Worm (Caenorhabditis elegans) whole organism, mixed stage, embryonic: ENCODE measurements around the gene slc-5A12.

Source experiments
- M03D4.4 ChIP-seq: sonication (generic microtip); optimal IDR thresholded peaks from 2 replicates; lab custom pipeline; 2017; ENCODE audit warnings: mild to moderate bottlenecking, missing genetic modification characterization, missing compliant biosample characterization
- bed-3 ChIP-seq: fragments of 200-800 bp; sonication (Bioruptor generic); optimal IDR thresholded peaks from 3 replicates; lab custom pipeline; 2018; ENCODE audit warnings: mild to moderate bottlenecking, missing genetic modification characterization, moderate library complexity, missing compliant biosample characterization
- ceh-39 ChIP-seq: fragments of 150-350 bp; optimal IDR thresholded peaks from 2 replicates; lab custom pipeline; 2014; ENCODE audit warnings: missing biosample characterization, missing genetic modification characterization
- ceh-43 ChIP-seq: fragments of 200-800 bp; sonication (Bioruptor generic); optimal IDR thresholded peaks from 2 replicates; lab custom pipeline; 2018; ENCODE audit warnings: mild to moderate bottlenecking, missing genetic modification characterization, moderate library complexity, missing compliant biosample characterization
- ceh-83 ChIP-seq: fragments of 200-800 bp; sonication (Bioruptor generic); optimal IDR thresholded peaks from 2 replicates; lab custom pipeline; 2018; ENCODE audit warnings: mild to moderate bottlenecking, missing genetic modification characterization, missing compliant biosample characterization
- ces-1 ChIP-seq: fragments of 150-350 bp; optimal IDR thresholded peaks from 2 replicates; lab custom pipeline; 2014; ENCODE audit warnings: missing biosample characterization, missing genetic modification reagents, missing genetic modification characterization
- cnd-1 ChIP-seq: fragments of 200-800 bp; sonication (Bioruptor generic); optimal IDR thresholded peaks from 2 replicates; lab custom pipeline; 2018; ENCODE audit warnings: mild to moderate bottlenecking, missing genetic modification characterization, missing compliant biosample characterization
- drap-1 ChIP-seq: fragments of 200-800 bp; sonication (Bioruptor generic); optimal IDR thresholded peaks from 3 replicates; lab custom pipeline; 2018; ENCODE audit warnings: mild to moderate bottlenecking, missing genetic modification characterization, missing compliant biosample characterization
- elt-1 ChIP-seq: sonication (generic microtip); optimal IDR thresholded peaks from 2 replicates; lab custom pipeline; 2017; ENCODE audit warnings: missing genetic modification characterization, mild to moderate bottlenecking, missing compliant biosample characterization, antibody characterized with exemption, moderate library complexity, borderline replicate concordance; ENCODE audit not compliant: insufficient read depth
- elt-3 ChIP-seq: fragments of 150-350 bp; optimal IDR thresholded peaks from 2 replicates; lab custom pipeline; 2014; ENCODE audit warnings: missing biosample characterization, missing genetic modification characterization
- flh-1 ChIP-seq: fragments of 200-800 bp; sonication (Bioruptor generic); optimal IDR thresholded peaks from 2 replicates; lab custom pipeline; 2018; ENCODE audit warnings: mild to moderate bottlenecking, missing genetic modification characterization, moderate library complexity, missing compliant biosample characterization
- hlh-1 ChIP-seq: fragments of 150-350 bp; optimal IDR thresholded peaks from 2 replicates; lab custom pipeline; 2014; ENCODE audit warnings: missing biosample characterization, missing genetic modification reagents, missing genetic modification characterization
- lin-13 ChIP-seq: fragments of 150-350 bp; optimal IDR thresholded peaks from 2 replicates; lab custom pipeline; 2014; ENCODE audit warnings: missing biosample characterization, missing genetic modification characterization
- lin-32 ChIP-seq: fragments of 200-800 bp; sonication (Bioruptor generic); optimal IDR thresholded peaks from 2 replicates; lab custom pipeline; 2018; ENCODE audit warnings: mild to moderate bottlenecking, missing genetic modification characterization, missing compliant biosample characterization
- lsy-2 ChIP-seq: fragments of 150-350 bp; optimal IDR thresholded peaks from 2 replicates; lab custom pipeline; 2014; ENCODE audit warnings: missing biosample characterization, missing genetic modification characterization
- mab-5 ChIP-seq: fragments of 150-350 bp; optimal IDR thresholded peaks from 2 replicates; lab custom pipeline; 2014; ENCODE audit warnings: missing biosample characterization, missing genetic modification characterization
- mep-1 ChIP-seq: fragments of 150-350 bp; optimal IDR thresholded peaks from 2 replicates; lab custom pipeline; 2017; ENCODE audit warnings: missing biosample characterization, missing genetic modification reagents, missing genetic modification characterization, inconsistent platforms
- mls-2 ChIP-seq: sonication (generic microtip); optimal IDR thresholded peaks from 2 replicates; lab custom pipeline; 2016; ENCODE audit warnings: mild to moderate bottlenecking, missing genetic modification characterization, moderate library complexity, missing compliant biosample characterization
- nhr-12 ChIP-seq: fragments of 150-350 bp; optimal IDR thresholded peaks from 2 replicates; lab custom pipeline; 2014; ENCODE audit warnings: missing biosample characterization, missing genetic modification characterization
- nhr-2 ChIP-seq: fragments of 150-350 bp; optimal IDR thresholded peaks from 2 replicates; lab custom pipeline; 2014; ENCODE audit warnings: missing biosample characterization, missing genetic modification characterization
- nhr-237 ChIP-seq: fragments of 150-350 bp; optimal IDR thresholded peaks from 2 replicates; lab custom pipeline; 2014; ENCODE audit warnings: missing biosample characterization, missing genetic modification characterization
- nhr-28 ChIP-seq: fragments of 150-350 bp; optimal IDR thresholded peaks from 2 replicates; lab custom pipeline; 2014; ENCODE audit warnings: missing biosample characterization, missing genetic modification characterization
- nhr-76 ChIP-seq: sonication (generic microtip); optimal IDR thresholded peaks from 2 replicates; lab custom pipeline; 2017; ENCODE audit warnings: missing biosample characterization, missing genetic modification characterization
- pha-4 ChIP-seq: fragments of 150-350 bp; optimal IDR thresholded peaks from 2 replicates; lab custom pipeline; 2018; ENCODE audit warnings: missing biosample characterization, missing genetic modification reagents, missing genetic modification characterization
- sem-2 ChIP-seq: fragments of 200-800 bp; sonication (Bioruptor generic); optimal IDR thresholded peaks from 2 replicates; lab custom pipeline; 2018; ENCODE audit warnings: mild to moderate bottlenecking, missing genetic modification characterization, missing compliant biosample characterization
- snpc-4 ChIP-seq: fragments of 150-350 bp; optimal IDR thresholded peaks from 2 replicates; lab custom pipeline; 2014; ENCODE audit warnings: missing biosample characterization, missing genetic modification characterization
- sptf-1 ChIP-seq: sonication (generic microtip); optimal IDR thresholded peaks from 2 replicates; lab custom pipeline; 2017; ENCODE audit warnings: mild to moderate bottlenecking, missing genetic modification characterization, moderate library complexity, missing compliant biosample characterization
- unc-120 ChIP-seq: sonication (generic microtip); optimal IDR thresholded peaks from 2 replicates; lab custom pipeline; 2017; ENCODE audit warnings: missing genetic modification characterization, missing compliant biosample characterization; ENCODE audit not compliant: poor library complexity, severe bottlenecking
- unc-39 ChIP-seq: fragments of 150-350 bp; optimal IDR thresholded peaks from 2 replicates; lab custom pipeline; 2014; ENCODE audit warnings: missing biosample characterization, missing genetic modification characterization
- zip-8 ChIP-seq: fragments of 150-350 bp; optimal IDR thresholded peaks from 2 replicates; lab custom pipeline; 2014; ENCODE audit warnings: missing biosample characterization, missing genetic modification characterization
- ztf-11 ChIP-seq: fragments of 150-350 bp; optimal IDR thresholded peaks from 2 replicates; lab custom pipeline; 2014; ENCODE audit warnings: missing biosample characterization, missing genetic modification characterization

Gene slc-5A12

DNA sequence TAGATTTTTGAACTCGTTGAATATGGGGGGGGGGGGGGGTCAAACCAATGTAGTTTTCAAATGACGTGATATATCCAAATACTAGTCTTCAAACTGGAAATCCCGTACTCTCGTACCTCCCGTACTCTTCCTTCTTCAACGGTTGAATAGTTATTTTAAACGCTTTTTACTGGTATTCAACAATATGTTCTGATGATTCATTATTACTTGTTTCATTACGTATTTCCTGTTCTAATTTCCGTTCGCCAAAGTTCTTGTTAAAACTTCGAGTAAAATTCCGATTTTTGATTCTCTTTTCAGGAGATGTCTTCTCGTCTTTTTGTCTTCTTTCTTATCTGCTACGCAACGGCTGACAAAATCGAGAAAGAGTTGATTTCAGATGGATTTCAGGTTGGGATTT is 6.6 kb upstream of the slc-5A12 start, which contains the start of gene nhx-9:
nhx-9 (plus strand) TSS at position 301 of the 400 bp plus-strand sequence.
- TF ChIP-seq M03D4.4 (tag; lab: Kevin White, UChicago) = no peak
- TF ChIP-seq elt-1 (tag; lab: Kevin White, UChicago) = no peak
- no peak for TF ChIP-seq nhr-237 (tag; lab: Kevin White, UChicago)
- no peak for TF ChIP-seq ces-1 (GFP tag; lab: Kevin White, UChicago)
- TF ChIP-seq sem-2 (GFP tag; lab: Kevin White, UChicago) = no peak
- TF ChIP-seq lin-13 = no peak
- TF ChIP-seq mls-2 (tag; lab: Kevin White, UChicago) = no peak
- TF ChIP-seq lsy-2 = no peak
- no peak for TF ChIP-seq unc-120 (tag; lab: Kevin White, UChicago)
- TF ChIP-seq nhr-76 = no peak
- no peak for TF ChIP-seq nhr-28 (tag; lab: Kevin White, UChicago)
- TF ChIP-seq hlh-1 (tag; lab: Kevin White, UChicago) = no peak
- TF ChIP-seq flh-1 = no peak
- no peak for TF ChIP-seq nhr-2 (tag; lab: Kevin White, UChicago)
- TF ChIP-seq lin-32 (GFP tag; lab: Kevin White, UChicago) = no peak

ce11 chrIV:11938554-11938953 is 1.3 kb downstream of the slc-5A12 start:
- TF ChIP-seq unc-39 = no peak
- TF ChIP-seq mep-1 = no peak
- no peak for TF ChIP-seq mab-5 (tag; lab: Kevin White, UChicago)
- no peak for TF ChIP-seq sptf-1 (tag; lab: Kevin White, UChicago)
- no peak for TF ChIP-seq nhr-28 (tag; lab: Kevin White, UChicago)
- TF ChIP-seq ceh-83 = no peak
- TF ChIP-seq snpc-4 = no peak
- no peak for TF ChIP-seq cnd-1 (tag; lab: Kevin White, UChicago)
- TF ChIP-seq zip-8 (tag; lab: Kevin White, UChicago) = no peak
- no peak for TF ChIP-seq drap-1
- no peak for TF ChIP-seq lin-32 (GFP tag; lab: Kevin White, UChicago)
- no peak for TF ChIP-seq ztf-11 (tag; lab: Kevin White, UChicago)
- no peak for TF ChIP-seq nhr-2 (tag; lab: Kevin White, UChicago)
- TF ChIP-seq bed-3 (GFP tag; lab: Kevin White, UChicago) = no peak
- no peak for TF ChIP-seq sem-2 (GFP tag; lab: Kevin White, UChicago)

ce11 chrIV:11942313-11942712 is 5.1 kb downstream of the slc-5A12 start, which contains the start of gene ZK829.1:
Gene ZK829.1 (minus strand): TSS chrIV:11942413.
- TF ChIP-seq nhr-237 (tag; lab: Kevin White, UChicago) (no peak), ztf-11 (tag; lab: Kevin White, UChicago) (no peak), cnd-1 (tag; lab: Kevin White, UChicago) (no peak), pha-4 (no peak), snpc-4 (no peak), ceh-43 (no peak), hlh-1 (tag; lab: Kevin White, UChicago) (no peak), elt-3 (tag; lab: Kevin White, UChicago) (no peak), zip-8 (tag; lab: Kevin White, UChicago) (no peak), drap-1 (no peak), lsy-2 (no peak), nhr-28 (tag; lab: Kevin White, UChicago) (no peak)
- TF ChIP-seq, all 35 proteins: peak for 0

DNA sequence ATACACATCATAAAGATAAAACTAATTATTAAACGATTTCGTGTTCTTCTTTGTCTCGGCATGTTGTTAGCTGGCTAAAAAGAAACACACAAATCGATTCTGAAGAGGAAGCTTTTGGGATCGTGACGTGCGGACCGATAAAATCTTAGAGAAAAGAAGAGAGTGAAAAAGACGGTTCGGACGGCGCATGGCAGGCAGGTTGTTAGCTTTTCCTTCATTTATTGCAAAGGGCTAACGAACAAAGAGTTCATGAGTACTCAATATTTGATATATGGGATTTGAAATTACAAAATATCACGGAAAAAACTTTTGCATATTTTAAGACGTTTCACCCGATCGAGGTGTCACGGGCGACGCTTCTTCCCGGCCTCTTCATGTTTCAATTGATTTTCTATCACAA is 8.4 kb downstream of the slc-5A12 start, which contains the start of gene ZK829.3:
ZK829.3 (minus strand) TSS at position 101 of the 400 bp plus-strand sequence.
- TF ChIP-seq ceh-39 (no peak), unc-39 (no peak), pha-4 (no peak), nhr-12 (tag; lab: Kevin White, UChicago) (no peak), hlh-1 (tag; lab: Kevin White, UChicago) (no peak), ces-1 (GFP tag; lab: Kevin White, UChicago) (no peak), M03D4.4 (tag; lab: Kevin White, UChicago) (no peak), nhr-28 (tag; lab: Kevin White, UChicago) (no peak), nhr-2 (tag; lab: Kevin White, UChicago) (no peak), nhr-76 (no peak), unc-120 (tag; lab: Kevin White, UChicago) (no peak), drap-1 (no peak), mab-5 (tag; lab: Kevin White, UChicago) (no peak), elt-1 (tag; lab: Kevin White, UChicago) (no peak), ceh-43 (no peak), ztf-11 (tag; lab: Kevin White, UChicago) (no peak), bed-3 (GFP tag; lab: Kevin White, UChicago) (no peak), lin-32 (GFP tag; lab: Kevin White, UChicago) (no peak), mep-1 (no peak)
